Worm (Caenorhabditis elegans) whole organism, young adult: ENCODE measurements around the gene srh-68.

ENCODE experiments used
- F22D6.2 ChIP-seq: sonication (generic microtip); optimal IDR thresholded peaks from 2 replicates; lab custom pipeline; 2016; ENCODE audit warnings: mild to moderate bottlenecking, missing genetic modification characterization, missing compliant biosample characterization
- F33H1.4 ChIP-seq: fragments of 200-800 bp; sonication (Bioruptor generic); IDR thresholded peaks from 2 replicates; pipeline ENCODE4 v1.3.6; 2022; ENCODE audit warnings: missing genetic modification reagents, missing genetic modification characterization, missing compliant biosample characterization
- F37B4.10 ChIP-seq: fragments of 200-800 bp; sonication (Bioruptor generic); IDR thresholded peaks from 2 replicates; pipeline ENCODE4 v1.3.6; 2022; ENCODE audit warnings: missing genetic modification characterization, missing compliant biosample characterization
- F49E8.2 ChIP-seq: sonication (generic microtip); optimal IDR thresholded peaks from 3 replicates; lab custom pipeline; 2017; ENCODE audit warnings: missing genetic modification characterization, mild to moderate bottlenecking, missing compliant biosample characterization, antibody characterized with exemption, moderate library complexity; ENCODE audit not compliant: insufficient read depth
- F52B5.7 ChIP-seq: sonication (generic microtip); optimal IDR thresholded peaks from 2 replicates; lab custom pipeline; 2016; ENCODE audit warnings: mild to moderate bottlenecking, missing genetic modification characterization, missing compliant biosample characterization
- F57C9.4 ChIP-seq: sonication (generic microtip); optimal IDR thresholded peaks from 2 replicates; lab custom pipeline; 2017; ENCODE audit warnings: mild to moderate bottlenecking, missing genetic modification characterization, missing compliant biosample characterization
- K11D2.4 ChIP-seq: fragments of 200-800 bp; sonication (Bioruptor generic); IDR thresholded peaks from 2 replicates; pipeline ENCODE4 v1.3.6; 2022; ENCODE audit warnings: missing genetic modification reagents, missing genetic modification characterization, missing compliant biosample characterization
- Y53F4B.3 ChIP-seq: fragments of 200-800 bp; sonication (Bioruptor generic); IDR thresholded peaks from 2 replicates; pipeline ENCODE4 v1.3.6; 2022; ENCODE audit warnings: missing genetic modification reagents, missing genetic modification characterization, missing compliant biosample characterization
- ZK185.1 ChIP-seq: sonication (generic microtip); optimal IDR thresholded peaks from 2 replicates; lab custom pipeline; 2016; ENCODE audit warnings: mild to moderate bottlenecking, missing genetic modification characterization, missing compliant biosample characterization; ENCODE audit not compliant: poor library complexity, severe bottlenecking
- akir-1 ChIP-seq: fragments of 200-800 bp; sonication (Bioruptor generic); optimal IDR thresholded peaks from 2 replicates; lab custom pipeline; 2018; ENCODE audit warnings: mild to moderate bottlenecking, missing genetic modification characterization, moderate library complexity, missing compliant biosample characterization
- aptf-2 ChIP-seq: fragments of 200-800 bp; sonication (Bioruptor generic); conservative IDR thresholded peaks from 2 replicates; pipeline ENCODE4 v1.3.6; 2022; ENCODE audit warnings: missing genetic modification reagents, missing genetic modification characterization, missing compliant biosample characterization
- aptf-3 ChIP-seq: fragments of 200-800 bp; sonication (Bioruptor generic); IDR thresholded peaks from 2 replicates; pipeline ENCODE4 v1.3.6; 2022; ENCODE audit warnings: missing genetic modification characterization, missing compliant biosample characterization
- athp-1 ChIP-seq: sonication (generic microtip); optimal IDR thresholded peaks from 2 replicates; lab custom pipeline; 2017; ENCODE audit warnings: mild to moderate bottlenecking, missing genetic modification characterization, missing compliant biosample characterization
- ceh-40 ChIP-seq: fragments of 200-800 bp; sonication (Bioruptor generic); IDR thresholded peaks from 2 replicates; pipeline ENCODE4 v1.3.6; 2022; ENCODE audit warnings: missing genetic modification characterization, missing compliant biosample characterization
- ceh-58 ChIP-seq: fragments of 200-800 bp; sonication (Bioruptor generic); IDR thresholded peaks from 2 replicates; pipeline ENCODE4 v1.3.6; 2022; ENCODE audit warnings: missing genetic modification characterization, missing compliant biosample characterization
- ceh-91 ChIP-seq: fragments of 200-800 bp; sonication (Bioruptor generic); IDR thresholded peaks from 2 replicates; pipeline ENCODE4 v1.3.6; 2022; ENCODE audit warnings: missing genetic modification reagents, missing genetic modification characterization, missing compliant biosample characterization
- ets-4 ChIP-seq: fragments of 200-800 bp; sonication (Bioruptor generic); optimal IDR thresholded peaks from 2 replicates; lab custom pipeline; 2018; ENCODE audit warnings: mild to moderate bottlenecking, missing genetic modification characterization, missing compliant biosample characterization
- fkh-3 ChIP-seq: sonication (generic microtip); optimal IDR thresholded peaks from 2 replicates; lab custom pipeline; 2016; ENCODE audit warnings: mild to moderate bottlenecking, missing genetic modification characterization, missing compliant biosample characterization
- gei-17 ChIP-seq: fragments of 200-800 bp; sonication (Bioruptor generic); optimal IDR thresholded peaks from 2 replicates; lab custom pipeline; 2018; ENCODE audit warnings: mild to moderate bottlenecking, missing genetic modification characterization, missing compliant biosample characterization
- him-1 ChIP-seq: sonication (generic microtip); optimal IDR thresholded peaks from 2 replicates; lab custom pipeline; 2016; ENCODE audit warnings: missing genotype, missing genetic modification reagents, missing genetic modification characterization, missing compliant biosample characterization
- lin-40 ChIP-seq: sonication (generic microtip); optimal IDR thresholded peaks from 2 replicates; lab custom pipeline; 2016; ENCODE audit warnings: missing genetic modification characterization, mild to moderate bottlenecking, missing compliant biosample characterization, missing genotype, missing genetic modification reagents
- lir-1 ChIP-seq: fragments of 200-800 bp; sonication (Bioruptor generic); conservative IDR thresholded peaks from 2 replicates; pipeline ENCODE4 v1.3.6; 2022; ENCODE audit warnings: missing genetic modification reagents, missing genetic modification characterization, missing compliant biosample characterization
- lsl-1 ChIP-seq: fragments of 200-800 bp; sonication (Bioruptor generic); optimal IDR thresholded peaks from 2 replicates; lab custom pipeline; 2018; ENCODE audit warnings: mild to moderate bottlenecking, missing genetic modification characterization, moderate library complexity, missing compliant biosample characterization
- lsy-27 ChIP-seq: sonication (generic microtip); optimal IDR thresholded peaks from 2 replicates; lab custom pipeline; 2017; ENCODE audit warnings: missing genetic modification characterization, mild to moderate bottlenecking, missing compliant biosample characterization, antibody characterized with exemption, missing genotype, borderline replicate concordance; ENCODE audit not compliant: insufficient read depth
- madf-3 ChIP-seq: fragments of 200-800 bp; sonication (Bioruptor generic); IDR thresholded peaks from 2 replicates; pipeline ENCODE4 v1.3.6; 2022; ENCODE audit warnings: missing genetic modification reagents, missing genetic modification characterization, missing compliant biosample characterization
- madf-8 ChIP-seq: fragments of 200-800 bp; sonication (Bioruptor generic); conservative IDR thresholded peaks from 2 replicates; pipeline ENCODE4 v1.3.6; 2022; ENCODE audit warnings: missing genetic modification reagents, missing genetic modification characterization, missing compliant biosample characterization
- mel-28 ChIP-seq: sonication (generic microtip); optimal IDR thresholded peaks from 2 replicates; lab custom pipeline; 2016; ENCODE audit warnings: borderline replicate concordance, mild to moderate bottlenecking, missing genetic modification characterization, missing compliant biosample characterization
- mxl-1 ChIP-seq: sonication (generic microtip); optimal IDR thresholded peaks from 2 replicates; lab custom pipeline; 2016; ENCODE audit warnings: missing genetic modification characterization, missing compliant biosample characterization
- nfya-2 ChIP-seq: fragments of 200-800 bp; sonication (Bioruptor generic); IDR thresholded peaks from 2 replicates; pipeline ENCODE4 v1.3.6; 2022; ENCODE audit warnings: missing genetic modification reagents, missing genetic modification characterization, missing compliant biosample characterization
- nfyb-1 ChIP-seq: fragments of 200-800 bp; sonication (Bioruptor generic); IDR thresholded peaks from 2 replicates; pipeline ENCODE4 v1.3.6; 2022; ENCODE audit warnings: missing genetic modification reagents, missing genetic modification characterization, missing compliant biosample characterization
- nhr-27 ChIP-seq: fragments of 200-800 bp; sonication (Bioruptor generic); optimal IDR thresholded peaks from 2 replicates; lab custom pipeline; 2018; ENCODE audit warnings: mild to moderate bottlenecking, missing genetic modification characterization, moderate library complexity, missing compliant biosample characterization
- rcor-1 ChIP-seq: fragments of 200-800 bp; sonication (Bioruptor generic); IDR thresholded peaks from 2 replicates; pipeline ENCODE4 v1.3.6; 2022; ENCODE audit warnings: missing genetic modification reagents, missing genetic modification characterization, missing compliant biosample characterization
- rec-8 ChIP-seq, 2 experiments: sonication (generic microtip); optimal IDR thresholded peaks; 2 replicates each; lab custom pipeline; 2016; ENCODE audit warnings: mild to moderate bottlenecking in 2 of 2, missing genetic modification characterization in 2 of 2, missing genetic modification reagents in 2 of 2, missing genotype in 2 of 2, missing biosample characterization in 1 of 2, missing compliant biosample characterization in 1 of 2, moderate library complexity in 1 of 2
- snpc-3.4 ChIP-seq: sonication (generic microtip); optimal IDR thresholded peaks from 2 replicates; lab custom pipeline; 2017; ENCODE audit warnings: missing genetic modification characterization, mild to moderate bottlenecking, missing compliant biosample characterization, antibody characterized with exemption, moderate library complexity, missing genotype, missing genetic modification reagents
- tbp1 ChIP-seq: fragments of 200-800 bp; sonication (Bioruptor generic); optimal IDR thresholded peaks from 2 replicates; lab custom pipeline; 2018; ENCODE audit warnings: mild to moderate bottlenecking, missing genetic modification characterization, missing compliant biosample characterization
- tbx-9 ChIP-seq: sonication (generic microtip); optimal IDR thresholded peaks from 2 replicates; lab custom pipeline; 2016; ENCODE audit warnings: borderline replicate concordance, missing genetic modification characterization, inconsistent platforms, missing compliant biosample characterization
- tlf-1 ChIP-seq: fragments of 200-800 bp; sonication (Bioruptor generic); optimal IDR thresholded peaks from 2 replicates; lab custom pipeline; 2018; ENCODE audit warnings: mild to moderate bottlenecking, missing genetic modification characterization, missing compliant biosample characterization
- ztf-26 ChIP-seq: sonication (generic microtip); optimal IDR thresholded peaks from 2 replicates; lab custom pipeline; 2017; ENCODE audit warnings: missing genetic modification characterization, missing compliant biosample characterization
- ztf-28 ChIP-seq: fragments of 200-800 bp; sonication (Bioruptor generic); IDR thresholded peaks from 2 replicates; pipeline ENCODE4 v1.3.6; 2022; ENCODE audit warnings: missing genetic modification reagents, missing genetic modification characterization, missing compliant biosample characterization
- ztf-6 ChIP-seq: fragments of 200-800 bp; sonication (Bioruptor generic); IDR thresholded peaks from 2 replicates; pipeline ENCODE4 v1.3.6; 2022; ENCODE audit warnings: missing genetic modification reagents, missing genetic modification characterization, missing compliant biosample characterization

Gene srh-68

ce11 chrII:12467047-12467446, 40.1 kb upstream of the srh-68 start, which contains the start of gene srg-16:
Gene srg-16 (plus strand): TSS chrII:12467133.
- TF ChIP-seq mel-28 (tag; lab: Kevin White, UChicago) (no peak), nfyb-1 (GFP tag; lab: Robert Waterston, UW) (no peak), K11D2.4 (GFP tag; lab: Robert Waterston, UW) (no peak), ztf-6 (GFP tag; lab: Robert Waterston, UW) (no peak), tlf-1 (GFP tag; lab: Kevin White, UChicago) (no peak), mxl-1 (no peak), snpc-3.4 (no peak), lir-1 (no peak), gei-17 (GFP tag; lab: Kevin White, UChicago) (no peak), lsl-1 (GFP tag; lab: Kevin White, UChicago) (no peak), rcor-1 (GFP tag; lab: Robert Waterston, UW) (no peak)

DNA sequence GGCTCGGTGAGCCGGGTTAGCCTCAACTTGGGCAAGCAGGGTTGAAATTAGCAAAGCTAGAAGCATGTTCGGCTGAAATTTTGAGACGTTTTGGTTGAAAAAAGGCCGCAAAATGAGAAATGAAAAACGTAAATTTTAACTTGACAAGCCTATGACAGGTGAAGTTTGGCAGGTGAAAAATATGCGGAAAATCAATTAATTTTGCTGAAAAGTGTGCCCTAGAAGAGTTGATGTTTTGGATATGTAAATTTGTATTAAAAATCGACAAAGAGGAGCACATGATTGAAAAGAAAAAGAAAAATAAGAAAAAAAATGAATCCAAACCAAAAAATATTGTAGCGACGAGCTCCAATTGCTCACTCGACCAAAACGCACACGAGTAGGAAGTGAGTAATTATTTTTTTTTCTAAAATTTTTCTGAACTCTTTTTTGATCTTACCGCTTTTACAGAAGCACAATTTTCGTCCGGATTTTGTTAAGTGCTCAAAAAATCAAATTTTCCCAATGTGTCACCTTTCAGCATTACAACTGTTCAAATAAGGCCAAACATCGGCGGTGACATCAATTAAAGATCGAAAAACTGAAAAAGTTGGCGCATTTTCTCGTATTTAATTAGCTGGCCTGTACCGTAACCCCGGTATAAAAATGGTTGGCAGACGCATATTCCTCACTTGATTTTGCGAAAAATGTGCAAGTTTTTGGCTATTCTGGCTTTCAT, 35.8 kb upstream of the srh-68 start, which contains the start of the genes F15A4.5 and phat-8:
TSS of gene F15A4.5 (minus strand) at position 101 of the 718 bp plus-strand sequence.
TSS of gene phat-8 (plus strand) at position 668 of the 718 bp plus-strand sequence.
- no peak for TF ChIP-seq akir-1 (GFP tag; lab: Kevin White, UChicago)
- TF ChIP-seq F57C9.4 (tag; lab: Kevin White, UChicago), result no peak
- TF ChIP-seq nfyb-1 (GFP tag; lab: Robert Waterston, UW), result no peak
- no peak for TF ChIP-seq F49E8.2 (tag; lab: Kevin White, UChicago)
- TF ChIP-seq rec-8 (tag; optimal IDR thresholded peaks at IDR 0.05; lab: Kevin White, UChicago), result no peak
- no peak for TF ChIP-seq ceh-91 (GFP tag; lab: Robert Waterston, UW)
- no peak for TF ChIP-seq tbp1
- TF ChIP-seq madf-3 (GFP tag; lab: Robert Waterston, UW), result no peak
- no peak for TF ChIP-seq nfya-2
- no peak for TF ChIP-seq tbx-9
- no peak for TF ChIP-seq him-1 (tag; lab: Kevin White, UChicago)
- TF ChIP-seq ZK185.1 (tag; lab: Kevin White, UChicago), result no peak
- no peak for TF ChIP-seq fkh-3 (tag; lab: Kevin White, UChicago)
- no peak for TF ChIP-seq F22D6.2
- TF ChIP-seq nhr-27 (tag; lab: Kevin White, UChicago), result no peak
- TF ChIP-seq lsy-27 (tag; lab: Kevin White, UChicago), result no peak
- TF ChIP-seq ztf-28, result no peak
- TF ChIP-seq ets-4 (GFP tag; lab: Kevin White, UChicago), result no peak

DNA sequence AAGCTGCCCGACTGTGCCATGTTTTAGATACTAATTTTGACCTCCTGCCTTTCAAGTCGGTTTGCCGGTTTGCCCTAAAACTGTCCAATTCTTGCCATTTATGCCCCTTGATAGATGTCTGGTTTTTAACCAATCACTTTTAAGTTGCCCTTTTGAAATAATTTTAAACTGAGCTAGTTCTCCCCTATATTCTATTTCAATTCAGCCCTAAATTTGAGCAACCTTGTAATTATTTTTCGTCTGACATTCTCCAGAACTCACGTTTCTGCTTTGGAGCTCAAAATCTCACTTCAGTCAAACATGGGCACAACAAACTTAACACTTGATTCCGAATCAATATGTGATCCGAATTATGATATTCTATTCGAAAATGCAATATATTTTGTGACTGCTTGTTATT, 33.7 kb upstream of the srh-68 start, which contains the start of gene srg-17:
TSS of gene srg-17 (plus strand) at position 301 of the 400 bp plus-strand sequence.
- TF ChIP-seq him-1 (tag; lab: Kevin White, UChicago) (no peak), lin-40 (tag; lab: Kevin White, UChicago) (no peak), ceh-58 (GFP tag; lab: Robert Waterston, UW) (no peak), F52B5.7 (no peak), madf-8 (no peak), athp-1 (no peak), F33H1.4 (GFP tag; lab: Robert Waterston, UW) (no peak), aptf-3 (no peak), ceh-40 (GFP tag; lab: Robert Waterston, UW) (no peak), Y53F4B.3 (no peak), F37B4.10 (GFP tag; lab: Robert Waterston, UW) (no peak), mel-28 (tag; lab: Kevin White, UChicago) (no peak), ztf-26 (tag; lab: Kevin White, UChicago) (no peak), F49E8.2 (tag; lab: Kevin White, UChicago) (no peak), aptf-2 (GFP tag; lab: Robert Waterston, UW) (no peak)
